Fruit fly (Drosophila melanogaster): ENCODE measurements around the gene sn.

The sn gene

dm6 chrX:7931028-7931549 is 32.7 kb upstream of the sn start, which contains the start of gene mahe:
mahe (minus strand) TSS chrX:7931382.
- TF ChIP-seq CG14860 (GFP tag; IDR thresholded peaks at IDR 0.05; ENCODE audit: partially characterized antibody) (peak; percentile 72), pros (GFP tag; optimal IDR thresholded peaks at IDR 0.05) (peak; percentile 46), CG3163 (GFP tag; optimal IDR thresholded peaks at IDR 0.05) (peak; percentile 71), CG16813 (GFP tag; IDR thresholded peaks at IDR 0.05; ENCODE audit: partially characterized antibody) (peak; percentile 80), Usf (GFP tag; optimal IDR thresholded peaks at IDR 0.05) (no peak), sens (GFP tag) (peak; percentile 56), CG11398 (GFP tag; optimal IDR thresholded peaks at IDR 0.05) (no peak), MTF-1 (GFP tag; optimal IDR thresholded peaks at IDR 0.05; ENCODE audit: borderline replicate concordance) (no peak), Mad (GFP tag; optimal IDR thresholded peaks at IDR 0.05) (no peak), Med (GFP tag) (peak; percentile 77), CG6654 (GFP tag; optimal IDR thresholded peaks at IDR 0.05) (no peak), fd64A (GFP tag; optimal IDR thresholded peaks at IDR 0.05) (no peak), CG1832 (GFP tag; optimal IDR thresholded peaks at IDR 0.05) (no peak), en (GFP tag; optimal IDR thresholded peaks at IDR 0.05) (no peak), insv (GFP tag; optimal IDR thresholded peaks at IDR 0.05) (no peak), Rfx (GFP tag; IDR thresholded peaks at IDR 0.05) (peak; percentile 8; the same call in 1 of the 2 replicates), CG14710 (tag; optimal IDR thresholded peaks at IDR 0.05) (peak; percentile 37), h (optimal IDR thresholded peaks at IDR 0.05) (no peak), stc (GFP tag; IDR thresholded peaks at IDR 0.05) (0 out of 2 replicates have a peak, but pooled peaks have one; percentile 8), Dll (GFP tag; IDR thresholded peaks at IDR 0.05; ENCODE audit: partially characterized antibody) (peak; percentile 87), HLH3B (GFP tag; IDR thresholded peaks at IDR 0.05) (0 out of 2 replicates have a peak, but pooled peaks have one; percentile 7), CG15479 (GFP tag; optimal IDR thresholded peaks at IDR 0.05) (peak; percentile 25), sqz (GFP tag; optimal IDR thresholded peaks at IDR 0.05) (peak; percentile 48), CG13296 (GFP tag; optimal IDR thresholded peaks at IDR 0.05) (peak; percentile 42), Ravus (GFP tag; IDR thresholded peaks at IDR 0.05) (no peak), Dref (GFP tag; IDR thresholded peaks at IDR 0.05) (peak; percentile 85), CG17568 (GFP tag; optimal IDR thresholded peaks at IDR 0.05) (peak; percentile 46), NFAT (GFP tag; IDR thresholded peaks at IDR 0.05) (no peak), maf-S (GFP tag; optimal IDR thresholded peaks at IDR 0.05) (no peak), CG4617 (GFP tag; optimal IDR thresholded peaks at IDR 0.05; ENCODE audit: borderline replicate concordance) (peak; percentile 13), CG17802 (tag; optimal IDR thresholded peaks at IDR 0.05) (no peak), knrl (GFP tag; IDR thresholded peaks at IDR 0.05; ENCODE audit: partially characterized antibody) (peak; percentile 80), sd (tag; optimal IDR thresholded peaks at IDR 0.05) (no peak), corto (GFP tag; optimal IDR thresholded peaks at IDR 0.05) (no peak), bbx (GFP tag; IDR thresholded peaks at IDR 0.05; ENCODE audit: partially characterized antibody) (peak; percentile 94), Xrp1 (GFP tag; IDR thresholded peaks at IDR 0.05) (no peak), CG1024 (GFP tag; IDR thresholded peaks at IDR 0.05) (no peak), inv (GFP tag; IDR thresholded peaks at IDR 0.05; ENCODE audit: partially characterized antibody) (peak; percentile 74), crol (GFP tag; IDR thresholded peaks at IDR 0.05) (no peak), CG34422 (GFP tag; IDR thresholded peaks at IDR 0.05) (no peak), zen (tag; optimal IDR thresholded peaks at IDR 0.05) (peak; percentile 37), E2f1 (GFP tag; IDR thresholded peaks at IDR 0.05) (no peak), Doc3 (GFP tag; IDR thresholded peaks at IDR 0.05; ENCODE audit: partially characterized antibody) (peak; percentile 71), Awh (GFP tag; IDR thresholded peaks at IDR 0.05) (no peak), CG10209 (GFP tag; optimal IDR thresholded peaks at IDR 0.05) (no peak), CG5180 (GFP tag; optimal IDR thresholded peaks at IDR 0.05) (no peak), sna (GFP tag; IDR thresholded peaks at IDR 0.05; ENCODE audit: partially characterized antibody) (peak; percentile 69), CG8089 (GFP tag; optimal IDR thresholded peaks at IDR 0.05) (no peak), Opbp (GFP tag; IDR thresholded peaks at IDR 0.05; ENCODE audit: partially characterized antibody) (peak; percentile 88; the same call in 2 of the 3 replicates)

Measured in whole organism, embryonic.